Worm (Caenorhabditis elegans): ENCODE data around the gene F54H5.14.

F54H5.14 gene

ce11 chrII:6609315-6609842 is 15.8 kb downstream of the F54H5.14 start, which contains the start of gene epg-5:
Gene epg-5 (minus strand): TSS chrII:6609365.
- TF ChIP-seq dao-5 (tag; optimal IDR thresholded peaks at IDR 0.05): no peak
- TF ChIP-seq him-1 (tag; optimal IDR thresholded peaks at IDR 0.05): no peak
- TF ChIP-seq W03F9.2 (tag; optimal IDR thresholded peaks at IDR 0.05): no peak

- TF ChIP-seq dao-5 (tag; optimal IDR thresholded peaks at IDR 0.05) (no peak), him-1 (tag; optimal IDR thresholded peaks at IDR 0.05) (no peak), W03F9.2 (tag; optimal IDR thresholded peaks at IDR 0.05) (no peak)
Measured at ce11 chrII:6608626-6609025, 16.6 kb downstream of the F54H5.14 start.

ce11 chrII:6600973-6601372 is 24.2 kb downstream of the F54H5.14 start, which contains the start of gene vps-33.2:
Gene vps-33.2 (plus strand): TSS chrII:6601216.
- no peak for TF ChIP-seq W03F9.2 (tag; optimal IDR thresholded peaks at IDR 0.05)
- no peak for TF ChIP-seq him-1 (tag; optimal IDR thresholded peaks at IDR 0.05)
- TF ChIP-seq dao-5 (tag; optimal IDR thresholded peaks at IDR 0.05): no peak

- TF ChIP-seq W03F9.2 (tag; optimal IDR thresholded peaks at IDR 0.05) (no peak), him-1 (tag; optimal IDR thresholded peaks at IDR 0.05) (no peak), dao-5 (tag; optimal IDR thresholded peaks at IDR 0.05) (no peak)
Measured at ce11 chrII:6598050-6598449, 27.2 kb downstream of the F54H5.14 start, which contains the start of gene dnj-8. Gene dnj-8 (minus strand): TSS chrII:6598080.

- TF ChIP-seq W03F9.2 (tag; optimal IDR thresholded peaks at IDR 0.05) (no peak), him-1 (tag; optimal IDR thresholded peaks at IDR 0.05) (no peak), dao-5 (tag; optimal IDR thresholded peaks at IDR 0.05) (no peak)
Measured at ce11 chrII:6597507-6597906, 27.7 kb downstream of the F54H5.14 start.

- TF ChIP-seq W03F9.2 (tag; optimal IDR thresholded peaks at IDR 0.05) (no peak), him-1 (tag; optimal IDR thresholded peaks at IDR 0.05) (no peak), dao-5 (tag; optimal IDR thresholded peaks at IDR 0.05) (no peak)
Measured at ce11 chrII:6594151-6594550, 31.1 kb downstream of the F54H5.14 start, which contains the start of gene aipr-1. Gene aipr-1 (minus strand): TSS chrII:6594251.

- no peak for TF ChIP-seq him-1 (tag; optimal IDR thresholded peaks at IDR 0.05)
- TF ChIP-seq W03F9.2 (tag; optimal IDR thresholded peaks at IDR 0.05): no peak
- TF ChIP-seq dao-5 (tag; optimal IDR thresholded peaks at IDR 0.05): no peak
Measured at ce11 chrII:6592251-6592650, 33.0 kb downstream of the F54H5.14 start, which contains the start of gene C56C10.9. Gene C56C10.9 (minus strand): TSS chrII:6592351.

ce11 chrII:6591000-6591399 is 34.2 kb downstream of the F54H5.14 start:
- TF ChIP-seq him-1 (tag; optimal IDR thresholded peaks at IDR 0.05) (no peak), W03F9.2 (tag; optimal IDR thresholded peaks at IDR 0.05) (no peak), dao-5 (tag; optimal IDR thresholded peaks at IDR 0.05) (no peak)

- no peak for TF ChIP-seq him-1 (tag; optimal IDR thresholded peaks at IDR 0.05)
- no peak for TF ChIP-seq W03F9.2 (tag; optimal IDR thresholded peaks at IDR 0.05)
- TF ChIP-seq dao-5 (tag; optimal IDR thresholded peaks at IDR 0.05): no peak
Measured at ce11 chrII:6589408-6589807, 35.8 kb downstream of the F54H5.14 start, which contains the start of gene vps-32.1. Gene vps-32.1 (plus strand): TSS chrII:6589708.

- TF ChIP-seq dao-5 (tag; optimal IDR thresholded peaks at IDR 0.05) (no peak), him-1 (tag; optimal IDR thresholded peaks at IDR 0.05) (peak; percentile 78), W03F9.2 (tag; optimal IDR thresholded peaks at IDR 0.05) (peak; percentile 95)
Measured at ce11 chrII:6588605-6589292, 36.5 kb downstream of the F54H5.14 start, which contains the start of gene icd-1. Gene icd-1 (minus strand): TSS chrII:6588655.

ce11 chrII:6587264-6587870 is 37.8 kb downstream of the F54H5.14 start, which contains the start of gene C56C10.7:
Gene C56C10.7 (minus strand): TSS chrII:6587575.
- TF ChIP-seq him-1 (tag; optimal IDR thresholded peaks at IDR 0.05): no peak
- TF ChIP-seq W03F9.2 (tag; optimal IDR thresholded peaks at IDR 0.05): no peak
- no peak for TF ChIP-seq dao-5 (tag; optimal IDR thresholded peaks at IDR 0.05)

- TF ChIP-seq him-1 (tag; optimal IDR thresholded peaks at IDR 0.05): no peak
- no peak for TF ChIP-seq W03F9.2 (tag; optimal IDR thresholded peaks at IDR 0.05)
- TF ChIP-seq dao-5 (tag; optimal IDR thresholded peaks at IDR 0.05): no peak
Measured at ce11 chrII:6582758-6583157, 42.4 kb downstream of the F54H5.14 start, which contains the start of gene C56C10.4. Gene C56C10.4 (plus strand): TSS chrII:6583058.

ce11 chrII:6581236-6581635 is 44.0 kb downstream of the F54H5.14 start, which contains the start of gene C56C10.6:
Gene C56C10.6 (minus strand): TSS chrII:6581336.
- TF ChIP-seq dao-5 (tag; optimal IDR thresholded peaks at IDR 0.05): no peak
- TF ChIP-seq him-1 (tag; optimal IDR thresholded peaks at IDR 0.05): no peak
- no peak for TF ChIP-seq W03F9.2 (tag; optimal IDR thresholded peaks at IDR 0.05)

ce11 chrII:6578378-6578777 is 46.8 kb downstream of the F54H5.14 start, which contains the start of gene sra-31:
Gene sra-31 (minus strand): TSS chrII:6578478.
- TF ChIP-seq dao-5 (tag; optimal IDR thresholded peaks at IDR 0.05): no peak
- TF ChIP-seq W03F9.2 (tag; optimal IDR thresholded peaks at IDR 0.05): no peak
- TF ChIP-seq him-1 (tag; optimal IDR thresholded peaks at IDR 0.05): no peak

All from whole organism, L4/young adult.